Fruit fly (Drosophila melanogaster) whole organism, embryonic: Measurements from ENCODE around the gene CG13390.

ENCODE experiments used
- Aef1 ChIP-seq: fragments of 200-800 bp; sonication (Bioruptor generic); IDR thresholded peaks from 3 replicates; pipeline ENCODE4 v1.3.6; 2022; ENCODE audit warnings: missing biosample characterization, missing genetic modification characterization
- Asciz ChIP-seq: fragments of 200-800 bp; sonication (Bioruptor generic); optimal IDR thresholded peaks from 2 replicates; lab custom pipeline; 2017; ENCODE audit warnings: missing biosample characterization, mild to moderate bottlenecking, missing genetic modification characterization, missing genetic modification reagents
- Atf3 ChIP-seq: fragments of 200-800 bp; sonication (Bioruptor generic); optimal IDR thresholded peaks from 3 replicates; lab custom pipeline; 2016; ENCODE audit warnings: missing biosample characterization, missing genetic modification characterization
- CG10267 ChIP-seq: fragments of 200-800 bp; sonication (Bioruptor generic); optimal IDR thresholded peaks from 2 replicates; lab custom pipeline; 2018; ENCODE audit warnings: missing biosample characterization, mild to moderate bottlenecking, missing genetic modification characterization, moderate library complexity
- CG10274 ChIP-seq: fragments of 200-800 bp; sonication (Bioruptor generic); optimal IDR thresholded peaks from 3 replicates; lab custom pipeline; 2017; ENCODE audit warnings: missing biosample characterization, mild to moderate bottlenecking, missing genetic modification characterization
- CG11398 ChIP-seq: fragments of 200-800 bp; sonication (Bioruptor generic); optimal IDR thresholded peaks from 2 replicates; lab custom pipeline; 2016; ENCODE audit warnings: missing biosample characterization, missing genetic modification characterization
- CG14441 ChIP-seq: fragments of 200-800 bp; sonication (Bioruptor generic); IDR thresholded peaks from 2 replicates; pipeline ENCODE4 v1.3.6; 2022; ENCODE audit warnings: missing biosample characterization, missing genetic modification characterization
- CG15269 ChIP-seq: fragments of 200-800 bp; sonication (Bioruptor generic); optimal IDR thresholded peaks from 2 replicates; lab custom pipeline; 2018; ENCODE audit warnings: missing biosample characterization, mild to moderate bottlenecking, missing genetic modification characterization, moderate library complexity
- CG1647 ChIP-seq: fragments of 200-800 bp; sonication (Bioruptor generic); optimal IDR thresholded peaks from 3 replicates; lab custom pipeline; 2016; ENCODE audit warnings: missing biosample characterization, missing genetic modification characterization
- CG17186 ChIP-seq: fragments of 200-800 bp; sonication (Bioruptor generic); optimal IDR thresholded peaks from 3 replicates; lab custom pipeline; 2017; ENCODE audit warnings: missing biosample characterization, missing genetic modification reagents, missing genetic modification characterization
- CG1792 ChIP-seq: fragments of 200-800 bp; sonication (Bioruptor generic); optimal IDR thresholded peaks from 2 replicates; lab custom pipeline; 2016; ENCODE audit warnings: missing biosample characterization, missing genetic modification characterization
- CG2199 ChIP-seq: fragments of 200-800 bp; sonication (Bioruptor generic); IDR thresholded peaks from 3 replicates; pipeline ENCODE4 v1.3.6; 2022; ENCODE audit warnings: missing biosample characterization, missing genetic modification characterization
- CG4617 ChIP-seq: fragments of 200-800 bp; sonication (Bioruptor generic); optimal IDR thresholded peaks from 3 replicates; lab custom pipeline; 2016; ENCODE audit warnings: missing biosample characterization, missing genetic modification characterization, borderline replicate concordance
- CG8944 ChIP-seq: fragments of 200-800 bp; sonication (Bioruptor generic); optimal IDR thresholded peaks from 3 replicates; lab custom pipeline; 2016; ENCODE audit warnings: missing biosample characterization, missing genetic modification characterization
- Hey ChIP-seq: fragments of 200-800 bp; sonication (Bioruptor generic); optimal IDR thresholded peaks from 3 replicates; lab custom pipeline; 2018; ENCODE audit warnings: missing biosample characterization, mild to moderate bottlenecking, missing genetic modification characterization
- Hmr ChIP-seq: fragments of 200-800 bp; sonication (Bioruptor generic); optimal IDR thresholded peaks from 3 replicates; lab custom pipeline; 2017; ENCODE audit warnings: mild to moderate bottlenecking, missing biosample characterization, missing genetic modification reagents, missing genetic modification characterization
- Hr3 ChIP-seq: fragments of 200-800 bp; sonication (Bioruptor generic); optimal IDR thresholded peaks from 3 replicates; lab custom pipeline; 2016; ENCODE audit warnings: missing biosample characterization, missing genetic modification characterization
- Hr51 ChIP-seq, 2 experiments: fragments of 200-800 bp; sonication (Bioruptor generic); optimal IDR thresholded peaks; 2 replicates in 1 of 2; 3 replicates in 1 of 2; lab custom pipeline; 2016 to 2018; ENCODE audit warnings: missing biosample characterization in 2 of 2, missing genetic modification characterization in 2 of 2, mild to moderate bottlenecking in 1 of 2, moderate library complexity in 1 of 2
- Meics ChIP-seq: fragments of 200-800 bp; sonication (Bioruptor generic); optimal IDR thresholded peaks from 2 replicates; lab custom pipeline; 2017; ENCODE audit warnings: missing biosample characterization, mild to moderate bottlenecking, missing genetic modification characterization
- Nf-YC ChIP-seq: fragments of 200-800 bp; optimal IDR thresholded peaks from 3 replicates; lab custom pipeline; 2019; ENCODE audit warnings: missing biosample characterization, mild to moderate bottlenecking, missing genetic modification characterization, moderate library complexity
- PHDP ChIP-seq: fragments of 200-800 bp; sonication (Bioruptor generic); optimal IDR thresholded peaks from 3 replicates; lab custom pipeline; 2018; ENCODE audit warnings: missing biosample characterization, mild to moderate bottlenecking, missing genetic modification characterization, moderate library complexity
- Sin3A ChIP-seq: fragments of >200 bp; optimal IDR thresholded peaks from 2 replicates; lab custom pipeline; 2018
- Usf ChIP-seq: fragments of 200-800 bp; sonication (Bioruptor generic); optimal IDR thresholded peaks from 2 replicates; lab custom pipeline; 2017; ENCODE audit warnings: missing genotype, missing biosample characterization, missing genetic modification characterization
- al ChIP-seq: fragments of 200-800 bp; sonication (Bioruptor generic); IDR thresholded peaks from 2 replicates; pipeline ENCODE4 v1.3.6; 2022; ENCODE audit warnings: missing biosample characterization, missing genetic modification characterization
- amos ChIP-seq: fragments of 200-800 bp; sonication (Bioruptor generic); IDR thresholded peaks from 2 replicates; pipeline ENCODE4 v1.3.6; 2022; ENCODE audit warnings: missing biosample characterization, missing genetic modification characterization; ENCODE audit not compliant: partially characterized antibody
- ara ChIP-seq: fragments of 200-800 bp; sonication (Bioruptor generic); IDR thresholded peaks from 2 replicates; pipeline ENCODE4 v1.3.6; 2022; ENCODE audit warnings: missing biosample characterization, missing genetic modification characterization
- ash1 ChIP-seq: fragments of 200-800 bp; sonication (Bioruptor generic); optimal IDR thresholded peaks from 2 replicates; lab custom pipeline; 2018; ENCODE audit warnings: missing biosample characterization, mild to moderate bottlenecking, missing genetic modification characterization
- az2 ChIP-seq: fragments of 200-800 bp; sonication (Bioruptor generic); optimal IDR thresholded peaks from 3 replicates; lab custom pipeline; 2016; ENCODE audit warnings: missing biosample characterization, missing genetic modification characterization
- bab2 ChIP-seq: fragments of 200-800 bp; sonication (Bioruptor generic); optimal IDR thresholded peaks from 2 replicates; lab custom pipeline; 2016; ENCODE audit warnings: missing biosample characterization, missing genetic modification characterization
- bowl ChIP-seq: fragments of 200-800 bp; sonication (Bioruptor generic); IDR thresholded peaks from 2 replicates; pipeline ENCODE4 v1.3.6; 2022; ENCODE audit warnings: missing biosample characterization, missing genetic modification characterization
- chm ChIP-seq: fragments of 200-800 bp; sonication (Bioruptor generic); IDR thresholded peaks from 2 replicates; pipeline ENCODE4 v1.3.6; 2022; ENCODE audit warnings: missing biosample characterization, missing genetic modification characterization
- chn ChIP-seq: fragments of 200-800 bp; sonication (Bioruptor generic); optimal IDR thresholded peaks from 2 replicates; lab custom pipeline; 2016; ENCODE audit warnings: missing biosample characterization, missing genetic modification characterization
- croc ChIP-seq: fragments of 200-800 bp; sonication (Bioruptor generic); conservative IDR thresholded peaks from 3 replicates; pipeline ENCODE4 v1.3.6; 2022; ENCODE audit warnings: missing biosample characterization, missing genetic modification characterization
- dan ChIP-seq: fragments of 200-800 bp; sonication (Bioruptor generic); IDR thresholded peaks from 2 replicates; pipeline ENCODE4 v1.3.6; 2022; ENCODE audit warnings: missing biosample characterization, missing genetic modification characterization
- danr ChIP-seq: fragments of 200-800 bp; sonication (Bioruptor generic); IDR thresholded peaks from 2 replicates; pipeline ENCODE4 v1.3.6; 2022; ENCODE audit warnings: missing biosample characterization, missing genetic modification characterization
- esg ChIP-seq: fragments of 200-800 bp; sonication (Bioruptor generic); conservative IDR thresholded peaks from 2 replicates; pipeline ENCODE4 v1.3.6; 2022; ENCODE audit warnings: missing biosample characterization, missing genetic modification characterization
- ewg ChIP-seq: fragments of 200-800 bp; sonication (Bioruptor generic); optimal IDR thresholded peaks from 3 replicates; lab custom pipeline; 2017; ENCODE audit warnings: mild to moderate bottlenecking, missing biosample characterization, missing genetic modification reagents, missing genetic modification characterization
- fd64A ChIP-seq: fragments of 200-800 bp; sonication (Bioruptor generic); optimal IDR thresholded peaks from 3 replicates; lab custom pipeline; 2018; ENCODE audit warnings: missing biosample characterization, mild to moderate bottlenecking, missing genetic modification characterization
- hb ChIP-seq: fragments of 200-800 bp; sonication (Bioruptor generic); IDR thresholded peaks from 3 replicates; pipeline ENCODE4 v1.3.6; 2022; ENCODE audit warnings: missing biosample characterization, missing genetic modification characterization; ENCODE audit not compliant: partially characterized antibody
- maf-S ChIP-seq: fragments of 200-800 bp; sonication (Bioruptor generic); optimal IDR thresholded peaks from 2 replicates; lab custom pipeline; 2016; ENCODE audit warnings: missing biosample characterization, missing genetic modification characterization
- pho ChIP-seq: fragments of 200-800 bp; sonication (Bioruptor generic); optimal IDR thresholded peaks from 2 replicates; lab custom pipeline; 2016; ENCODE audit warnings: missing biosample characterization, missing genetic modification characterization
- ranshi ChIP-seq: fragments of 200-800 bp; sonication (Bioruptor generic); IDR thresholded peaks from 2 replicates; pipeline ENCODE4 v1.3.6; 2022; ENCODE audit warnings: missing biosample characterization, missing genetic modification characterization
- salm ChIP-seq: fragments of 200-800 bp; sonication (Bioruptor generic); optimal IDR thresholded peaks from 2 replicates; lab custom pipeline; 2018; ENCODE audit warnings: missing biosample characterization, mild to moderate bottlenecking, missing genetic modification characterization
- sd ChIP-seq: fragments of 200-800 bp; sonication (Bioruptor generic); optimal IDR thresholded peaks from 3 replicates; lab custom pipeline; 2018; ENCODE audit warnings: missing biosample characterization, mild to moderate bottlenecking, missing genetic modification characterization, moderate library complexity
- sob ChIP-seq: fragments of 200-800 bp; sonication (Bioruptor generic); IDR thresholded peaks from 2 replicates; pipeline ENCODE4 v1.3.6; 2022; ENCODE audit warnings: missing biosample characterization, missing genetic modification characterization
- sug ChIP-seq: fragments of 200-800 bp; optimal IDR thresholded peaks from 2 replicates; lab custom pipeline; 2019; ENCODE audit warnings: missing biosample characterization, mild to moderate bottlenecking, missing genetic modification characterization, moderate library complexity
- tin ChIP-seq: fragments of 200-800 bp; sonication (Bioruptor generic); optimal IDR thresholded peaks from 3 replicates; lab custom pipeline; 2016; ENCODE audit warnings: missing biosample characterization, missing genetic modification characterization
- ttk ChIP-seq: fragments of 200-800 bp; sonication (Bioruptor generic); IDR thresholded peaks from 2 replicates; pipeline ENCODE4 v2.1.2; 2022; ENCODE audit warnings: missing biosample characterization, missing genetic modification characterization
- vvl ChIP-seq: fragments of 200-800 bp; sonication (Bioruptor generic); IDR thresholded peaks from 2 replicates; pipeline ENCODE4 v1.3.6; 2022; ENCODE audit warnings: missing biosample characterization, missing genetic modification characterization
- zf30C ChIP-seq: fragments of 200-800 bp; sonication (Bioruptor generic); optimal IDR thresholded peaks from 3 replicates; lab custom pipeline; 2018; ENCODE audit warnings: missing biosample characterization, mild to moderate bottlenecking, missing genetic modification characterization

Gene CG13390

DNA sequence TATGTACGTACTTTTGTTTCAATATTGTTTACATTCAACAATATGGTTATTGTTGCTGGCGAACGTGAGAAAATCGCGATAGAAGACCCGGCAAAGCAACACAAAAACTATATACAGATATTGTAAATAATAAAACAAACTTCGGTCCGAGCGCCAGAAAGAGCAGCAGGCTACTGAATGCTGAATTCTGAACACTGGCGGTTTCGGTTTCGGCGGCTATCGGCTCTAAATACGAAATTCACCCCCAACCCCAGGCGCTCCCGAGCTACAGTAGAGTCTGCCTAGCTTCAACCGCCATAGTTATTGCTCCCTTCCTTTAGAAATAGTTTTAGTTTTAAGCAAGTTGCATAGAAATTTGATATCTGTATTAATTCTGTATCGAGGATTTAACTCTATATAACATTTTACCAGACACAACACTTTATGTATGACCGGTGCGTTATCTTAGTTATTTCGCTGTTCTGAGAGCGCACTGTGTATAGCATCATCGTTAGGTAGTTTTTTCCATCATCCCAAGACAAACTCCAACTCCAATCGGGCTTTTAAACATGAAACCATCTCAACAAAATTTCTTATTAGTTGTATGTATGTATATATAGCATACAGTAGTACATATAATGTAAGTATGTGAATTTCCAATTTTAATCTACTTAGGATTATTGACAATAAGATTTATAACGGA, 14.2 kb downstream of the CG13390 start, which contains the start of gene CG7627 (continued):
- TF ChIP-seq Aef1 (GFP tag; lab: Robert Waterston, UW) (peak; percentile 75), PHDP (tag; lab: Kevin White, UChicago) (peak; percentile 68), az2 (peak; percentile 70), CG8944 (GFP tag; lab: Kevin White, UChicago) (peak; percentile 75), ara (GFP tag; lab: Robert Waterston, UW) (peak; percentile 71), sug (tag; lab: Kevin White, UChicago) (peak; percentile 55), CG2199 (GFP tag; lab: Robert Waterston, UW) (no peak), CG10274 (GFP tag; lab: Kevin White, UChicago) (no peak), Nf-YC (peak; percentile 55), Hey (tag; lab: Kevin White, UChicago) (no peak), vvl (peak; percentile 83), croc (GFP tag; lab: Robert Waterston, UW) (peak; percentile 69), dan (GFP tag; lab: Robert Waterston, UW) (no peak), Asciz (peak; percentile 66), tin (GFP tag; lab: Kevin White, UChicago) (peak; percentile 68), esg (GFP tag; lab: Robert Waterston, UW) (peak; percentile 77), bowl (no peak), bab2 (GFP tag; lab: Kevin White, UChicago) (peak; percentile 74), chm (peak; percentile 72; the same call in 1 of the 2 replicates), CG1647 (GFP tag; lab: Kevin White, UChicago) (peak; percentile 46), Atf3 (GFP tag; lab: Kevin White, UChicago) (peak; percentile 44), sd (peak; percentile 41), Meics (GFP tag; lab: Kevin White, UChicago) (peak; percentile 84), ewg (peak; percentile 47), maf-S (GFP tag; lab: Kevin White, UChicago) (peak; percentile 43), ash1 (no peak), Hr3 (peak; percentile 62), ranshi (GFP tag; lab: Robert Waterston, UW) (peak; percentile 81), ttk (GFP tag; lab: Robert Waterston, UW) (peak; percentile 72), chn (GFP tag; lab: Kevin White, UChicago) (peak; percentile 56), CG14441 (GFP tag; lab: Robert Waterston, UW) (peak; percentile 80), fd64A (GFP tag; lab: Kevin White, UChicago) (no peak), CG4617 (GFP tag; lab: Kevin White, UChicago) (no peak), Usf (GFP tag; lab: Kevin White, UChicago) (peak; percentile 51), danr (GFP tag; lab: Robert Waterston, UW) (0 out of 2 replicates have a peak, but pooled peaks have one; percentile 40), sob (GFP tag; lab: Robert Waterston, UW) (peak; percentile 64), Sin3A (no peak), Hmr (GFP tag; lab: Kevin White, UChicago) (peak; percentile 84), hb (GFP tag; lab: Robert Waterston, UW) (no peak), Hr51 (GFP tag; optimal IDR thresholded peaks at IDR 0.05; lab: Kevin White, UChicago) (peak; percentile 21 to 77), amos (peak; percentile 27; the same call in 1 of the 2 replicates), al (GFP tag; lab: Robert Waterston, UW) (peak; percentile 75), CG17186 (GFP tag; lab: Kevin White, UChicago) (no peak), zf30C (GFP tag; lab: Kevin White, UChicago) (no peak), CG15269 (tag; lab: Kevin White, UChicago) (peak; percentile 76), CG1792 (peak; percentile 43), pho (GFP tag; lab: Kevin White, UChicago) (peak; percentile 59), salm (no peak), CG11398 (GFP tag; lab: Kevin White, UChicago) (no peak), CG10267 (tag; lab: Kevin White, UChicago) (peak; percentile 65)
